Worm (Caenorhabditis elegans) whole organism, dauer: ENCODE results near the gene Y69A2AR.31.
"Not testable (repeated sequence)": the region's sequence is repeated elsewhere in the genome, so short reads cannot be mapped to it uniquely, and the experiment has no call there.

Experiments
- unc-62 ChIP-seq: sonication (generic microtip); optimal IDR thresholded peaks from 2 replicates; lab custom pipeline; 2017; ENCODE audit warnings: missing biosample characterization, missing genetic modification reagents, missing genetic modification characterization

The Y69A2AR.31 gene

ce11 chrIV:2663953-2664900 is at the start of gene Y69A2AR.31:
Y69A2AR.31 (minus strand) TSS chrIV:2664003.
- no peak for TF ChIP-seq unc-62

DNA sequence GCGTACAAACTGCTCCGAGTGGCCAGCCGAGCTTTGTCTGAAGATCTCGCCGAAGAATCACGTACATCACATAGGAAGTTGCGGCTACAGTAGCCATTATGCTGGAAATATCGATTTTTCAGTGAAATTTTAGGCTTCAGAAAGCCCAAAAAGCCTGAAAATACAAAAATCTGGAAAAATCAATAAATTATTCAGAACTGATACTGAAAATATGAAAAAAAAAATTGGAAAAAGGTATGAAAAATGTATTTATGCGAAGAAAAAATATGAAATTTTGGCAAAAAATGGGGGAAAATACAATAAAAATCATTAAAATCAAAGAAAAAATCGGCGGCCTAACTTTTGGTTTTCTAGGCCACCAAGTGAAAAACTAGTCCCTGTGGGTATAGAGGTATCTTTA is 49.1 kb upstream of the Y69A2AR.31 start, which contains the start of gene Y94H6A.12:
TSS of gene Y94H6A.12 (minus strand) at position 101 of the 400 bp plus-strand sequence.
- TF ChIP-seq unc-62: no peak

ce11 chrIV:2711122-2711669 is 47.4 kb upstream of the Y69A2AR.31 start:
- TF ChIP-seq unc-62: no peak

ce11 chrIV:2710203-2710935 is 46.6 kb upstream of the Y69A2AR.31 start, which contains the start of gene Y94H6A.10:
Y94H6A.10 (minus strand) TSS chrIV:2710666.
- TF ChIP-seq unc-62: no peak

DNA sequence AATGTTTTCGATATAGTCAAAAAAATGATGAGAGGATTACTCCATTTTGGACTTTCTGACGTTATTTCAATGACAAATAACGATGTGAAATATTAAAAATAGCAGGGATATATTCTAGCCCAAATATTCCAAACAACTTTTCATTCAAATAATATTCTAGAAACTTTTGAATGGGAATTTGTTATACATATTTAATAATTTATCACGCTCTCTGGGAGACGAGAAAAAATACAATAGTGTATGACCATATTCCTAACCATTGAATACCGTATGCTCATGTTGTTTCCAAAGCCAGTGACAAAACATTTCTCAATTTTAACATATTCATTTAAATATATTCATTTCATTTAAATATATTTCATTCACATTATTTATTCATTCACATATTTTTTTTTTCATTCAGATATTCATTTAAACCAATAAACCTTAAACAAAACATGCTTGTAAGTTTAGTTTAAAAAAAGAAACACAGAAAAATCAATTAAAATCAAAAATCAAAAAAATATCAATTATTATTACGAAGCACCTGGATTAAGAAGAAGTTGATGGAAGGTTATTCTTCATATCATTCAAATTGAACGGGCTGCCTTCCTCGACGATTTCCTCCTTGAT is 45.9 kb upstream of the Y69A2AR.31 start:
- no peak for TF ChIP-seq unc-62

DNA sequence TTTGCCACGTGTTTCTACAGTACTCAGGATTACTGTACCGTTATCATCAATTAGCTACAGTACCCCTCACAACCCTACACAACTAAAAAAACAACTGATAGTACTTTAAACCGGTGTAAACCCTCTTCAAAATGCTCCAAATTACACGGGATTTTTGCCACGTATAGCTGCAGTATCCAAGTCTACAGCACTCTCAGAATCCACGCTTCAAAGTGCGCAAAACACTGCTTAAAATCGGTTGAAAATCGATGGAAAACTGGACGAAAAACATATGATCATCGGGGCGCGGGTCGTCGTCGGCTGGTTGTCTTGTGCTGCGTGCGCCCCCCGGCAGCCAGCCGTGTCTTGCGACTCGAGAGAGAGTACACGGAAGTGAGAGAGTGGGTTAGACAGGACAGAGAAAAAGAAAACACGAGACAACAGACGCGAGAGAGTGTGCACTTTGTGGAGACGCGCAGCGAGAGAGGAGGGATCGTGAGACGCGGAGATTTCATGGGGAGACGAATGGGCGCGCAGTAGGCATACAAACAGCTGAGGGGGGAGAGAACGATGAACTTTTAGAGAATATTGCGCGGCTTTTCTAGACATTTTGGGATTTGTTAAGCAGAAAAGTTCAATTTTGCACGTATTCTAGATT is 44.6 kb upstream of the Y69A2AR.31 start:
- no peak for TF ChIP-seq unc-62

DNA sequence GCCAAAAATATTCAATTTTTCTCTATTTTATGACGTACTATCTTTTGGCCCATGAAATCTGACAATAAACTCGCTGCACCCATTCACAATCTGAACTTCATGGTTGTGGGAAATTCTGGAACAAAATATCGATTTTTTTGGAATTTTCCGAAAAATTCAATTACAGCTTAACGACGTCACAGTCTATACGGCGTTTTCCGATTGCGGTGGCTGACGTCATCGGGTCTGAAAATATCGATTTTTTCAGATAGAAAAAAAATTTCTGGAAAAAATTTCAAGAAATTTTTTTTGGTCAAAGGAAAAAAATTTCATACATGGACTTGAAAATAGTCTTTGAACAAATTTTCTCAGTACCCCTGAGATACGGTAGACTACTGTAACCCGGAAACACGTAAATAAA is 43.2 kb upstream of the Y69A2AR.31 start, which contains the start of gene ubc-8:
TSS of gene ubc-8 (minus strand) at position 227 of the 400 bp plus-strand sequence.
- TF ChIP-seq unc-62: no peak

DNA sequence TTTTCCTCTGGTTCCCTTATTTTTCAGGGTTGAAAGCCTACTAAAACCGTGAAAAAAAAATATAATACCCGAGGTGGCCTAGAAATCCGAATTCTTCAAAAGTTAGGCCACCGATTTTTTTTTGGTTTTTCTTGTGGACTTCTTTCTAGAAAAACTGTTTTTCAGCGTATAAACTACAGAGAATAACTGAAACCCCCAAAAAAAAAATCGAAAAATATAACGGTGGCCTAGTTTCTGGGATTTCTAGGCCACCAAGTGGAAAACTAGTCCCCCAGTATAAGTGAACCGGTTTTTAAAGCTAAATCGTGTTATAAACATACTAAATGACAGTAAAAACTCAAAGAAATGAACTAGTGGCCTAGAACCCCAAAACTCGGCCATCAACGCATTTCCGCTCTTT is 41.9 kb upstream of the Y69A2AR.31 start:
- no peak for TF ChIP-seq unc-62

ce11 chrIV:2703927-2704401 is 40.2 kb upstream of the Y69A2AR.31 start, which contains the start of gene Y94H6A.5:
Y94H6A.5 (minus strand) TSS chrIV:2703977.
- no peak for TF ChIP-seq unc-62

DNA sequence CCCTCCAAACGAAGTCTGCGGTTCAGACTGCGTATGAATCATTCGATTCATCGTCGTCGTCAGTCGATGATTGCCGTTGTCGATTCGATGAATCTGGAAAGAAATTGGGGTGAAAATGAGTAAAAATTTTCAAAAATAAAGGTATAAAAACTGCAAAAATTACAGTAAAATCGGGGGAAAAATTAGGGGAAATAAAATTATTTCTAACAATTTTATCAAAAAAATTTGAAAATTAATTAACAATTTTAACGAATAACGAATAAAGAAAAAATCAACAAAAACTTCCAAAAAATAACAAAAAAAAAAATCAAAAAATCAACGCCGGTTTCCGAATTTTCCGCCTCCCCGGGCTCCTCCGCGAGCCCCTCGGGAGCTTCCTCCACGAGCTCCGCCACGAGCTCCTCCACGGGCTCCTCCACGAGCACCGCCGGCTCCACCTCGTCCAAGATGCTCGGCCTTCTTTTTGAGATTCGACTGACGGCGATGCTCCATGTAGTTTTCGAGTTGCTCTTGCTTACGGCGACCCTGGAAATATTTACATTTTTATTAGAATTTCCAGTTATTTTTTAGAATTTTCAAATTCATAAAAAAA is 25.0 kb upstream of the Y69A2AR.31 start, which contains the start of gene egrh-3:
TSS of gene egrh-3 (minus strand) at position 51 of the 592 bp plus-strand sequence.
- no peak for TF ChIP-seq unc-62

DNA sequence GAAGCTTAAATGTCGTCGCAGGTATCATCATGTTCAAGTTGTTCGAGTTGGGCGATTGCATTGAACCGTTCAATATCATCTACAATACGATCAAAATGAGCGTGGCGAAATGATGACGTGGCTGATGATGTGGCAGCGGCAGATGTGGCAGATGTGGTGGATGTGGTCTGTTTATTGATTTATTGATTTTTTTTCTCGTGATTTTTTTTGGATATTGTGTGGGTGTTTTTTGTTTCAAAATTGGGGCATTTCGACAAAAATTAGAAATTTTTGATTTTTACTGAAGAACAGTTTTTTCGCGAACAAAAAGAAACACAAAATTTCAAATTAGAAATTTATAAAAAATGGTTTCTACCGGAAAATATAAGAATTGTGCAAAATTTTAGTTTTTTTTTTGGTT is 16.5 kb upstream of the Y69A2AR.31 start:
- TF ChIP-seq unc-62: no peak

DNA sequence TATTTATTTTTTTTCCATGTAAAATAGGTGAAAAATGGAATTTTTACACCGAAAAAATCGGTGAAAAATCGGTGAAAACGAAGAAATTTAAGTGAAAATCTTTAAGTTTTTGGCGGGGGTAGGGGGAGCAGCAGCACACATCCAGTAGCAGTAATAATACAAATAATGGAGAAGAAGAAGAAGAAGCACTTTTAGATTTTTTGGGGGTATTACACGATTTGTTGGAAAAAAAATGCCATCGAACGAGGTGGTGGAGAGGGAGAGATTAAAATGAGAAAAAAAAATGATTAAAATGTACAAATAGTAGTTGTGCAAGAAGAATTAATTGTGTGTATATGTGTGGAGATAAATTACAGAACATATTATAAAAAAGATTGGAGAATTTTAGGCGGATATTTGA is 14.3 kb upstream of the Y69A2AR.31 start:
- TF ChIP-seq unc-62: no peak

ce11 chrIV:2677687-2678086 is 13.9 kb upstream of the Y69A2AR.31 start:
- no peak for TF ChIP-seq unc-62

- no peak for TF ChIP-seq unc-62
Measured at ce11 chrIV:2676281-2676680, 12.5 kb upstream of the Y69A2AR.31 start, which contains the start of gene Y94H6A.3. Y94H6A.3 (plus strand) TSS chrIV:2676512.

DNA sequence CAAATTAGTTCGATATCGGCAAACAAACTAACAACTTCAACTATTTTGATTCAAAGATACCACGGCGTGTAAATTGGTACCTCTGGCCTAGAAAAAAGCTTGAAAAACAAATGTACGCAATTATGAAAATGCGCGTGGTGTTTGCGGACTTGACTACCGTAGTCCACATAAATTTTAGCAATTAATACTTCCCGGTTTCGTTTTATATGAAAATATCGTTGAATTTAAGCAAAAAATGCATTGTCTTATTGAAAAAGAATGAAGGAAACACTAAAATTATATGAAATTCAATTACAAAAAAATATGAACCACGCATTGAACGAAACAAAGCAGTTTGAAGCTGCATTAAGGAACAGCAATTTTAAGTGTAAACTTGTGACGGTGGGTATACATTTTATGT is 11.1 kb upstream of the Y69A2AR.31 start, which contains the start of gene gpx-4:
TSS of gene gpx-4 (minus strand) at position 101 of the 400 bp plus-strand sequence.
- not testable (repeated sequence) for TF ChIP-seq unc-62
